Fruit fly (Drosophila melanogaster): Measurements from ENCODE around the gene eIF4A.

eIF4A gene

dm6 chr2L:5981433-5982333 lies at the start of gene eIF4A:
TSS of gene eIF4A (plus strand) at chr2L:5981764.
- TF ChIP-seq EcR (GFP tag; optimal IDR thresholded peaks at IDR 0.05) (no peak), Dll (optimal IDR thresholded peaks at IDR 0.05) (peak; percentile 72), pan (optimal IDR thresholded peaks at IDR 0.05) (no peak)

dm6 chr2L:5943229-5944078 lies 38.1 kb upstream of the eIF4A start, which contains the start of the genes Sfp26Ad and Gpdh1:
TSS of gene Sfp26Ad (minus strand) at chr2L:5943304.
TSS of gene Gpdh1 (plus strand) at chr2L:5943643.
- TF ChIP-seq pan (optimal IDR thresholded peaks at IDR 0.05), result no peak
- peak; percentile 84 for TF ChIP-seq Dll (optimal IDR thresholded peaks at IDR 0.05)

- TF ChIP-seq Dll (optimal IDR thresholded peaks at IDR 0.05) (no peak), usp (GFP tag; optimal IDR thresholded peaks at IDR 0.05) (no peak), psq (optimal IDR thresholded peaks at IDR 0.05) (no peak), CG8478 (optimal IDR thresholded peaks at IDR 0.05) (no peak), pan (optimal IDR thresholded peaks at IDR 0.05) (no peak)
Observed at dm6 chr2L:5944305-5945282, 37.0 kb upstream of the eIF4A start.

- no peak for TF ChIP-seq psq (optimal IDR thresholded peaks at IDR 0.05)
- TF ChIP-seq EcR (GFP tag; optimal IDR thresholded peaks at IDR 0.05), result no peak
- TF ChIP-seq Dll (optimal IDR thresholded peaks at IDR 0.05), result no peak
Observed at dm6 chr2L:5945651-5946547, 35.7 kb upstream of the eIF4A start.

dm6 chr2L:5946728-5947127 lies 34.8 kb upstream of the eIF4A start:
- TF ChIP-seq psq (optimal IDR thresholded peaks at IDR 0.05) (no peak), pan (optimal IDR thresholded peaks at IDR 0.05) (no peak), Dll (optimal IDR thresholded peaks at IDR 0.05) (no peak), CG8478 (optimal IDR thresholded peaks at IDR 0.05) (no peak), usp (GFP tag; optimal IDR thresholded peaks at IDR 0.05) (no peak), EcR (GFP tag; optimal IDR thresholded peaks at IDR 0.05) (no peak)

dm6 chr2L:5947504-5947903 lies 34.1 kb upstream of the eIF4A start:
- TF ChIP-seq psq (optimal IDR thresholded peaks at IDR 0.05) (no peak), pan (optimal IDR thresholded peaks at IDR 0.05) (no peak), Dll (optimal IDR thresholded peaks at IDR 0.05) (no peak), usp (GFP tag; optimal IDR thresholded peaks at IDR 0.05) (no peak), CG8478 (optimal IDR thresholded peaks at IDR 0.05) (no peak), EcR (GFP tag; optimal IDR thresholded peaks at IDR 0.05) (no peak)

dm6 chr2L:5948775-5949526 lies 32.6 kb upstream of the eIF4A start, which contains the start of gene CG9044:
TSS of gene CG9044 (plus strand) at chr2L:5949450.
- TF ChIP-seq Dll (optimal IDR thresholded peaks at IDR 0.05) (no peak), pan (optimal IDR thresholded peaks at IDR 0.05) (no peak), CG8478 (optimal IDR thresholded peaks at IDR 0.05) (no peak), psq (optimal IDR thresholded peaks at IDR 0.05) (no peak), EcR (GFP tag; optimal IDR thresholded peaks at IDR 0.05) (no peak), usp (GFP tag; optimal IDR thresholded peaks at IDR 0.05) (no peak)

- no peak for TF ChIP-seq EcR (GFP tag; optimal IDR thresholded peaks at IDR 0.05)
- no peak for TF ChIP-seq CG8478 (optimal IDR thresholded peaks at IDR 0.05)
- no peak for TF ChIP-seq psq (optimal IDR thresholded peaks at IDR 0.05)
- TF ChIP-seq pan (optimal IDR thresholded peaks at IDR 0.05), result no peak
- TF ChIP-seq usp (GFP tag; optimal IDR thresholded peaks at IDR 0.05), result no peak
- TF ChIP-seq Dll (optimal IDR thresholded peaks at IDR 0.05), result no peak
Observed at dm6 chr2L:5956153-5956552, 25.4 kb upstream of the eIF4A start, which contains the start of gene CG13999. TSS of gene CG13999 (minus strand) at chr2L:5956466.

dm6 chr2L:5956706-5957105 lies 24.9 kb upstream of the eIF4A start, which contains the start of the genes CG13998 and Vm26Ab:
TSS of gene CG13998 (minus strand) at chr2L:5956819.
TSS of gene Vm26Ab (plus strand) at chr2L:5957004.
- TF ChIP-seq pan (optimal IDR thresholded peaks at IDR 0.05), result no peak
- no peak for TF ChIP-seq Dll (optimal IDR thresholded peaks at IDR 0.05)
- no peak for TF ChIP-seq CG8478 (optimal IDR thresholded peaks at IDR 0.05)
- TF ChIP-seq EcR (GFP tag; optimal IDR thresholded peaks at IDR 0.05), result no peak
